Worm (Caenorhabditis elegans): ENCODE results near the gene C26B9.3.

DNA sequence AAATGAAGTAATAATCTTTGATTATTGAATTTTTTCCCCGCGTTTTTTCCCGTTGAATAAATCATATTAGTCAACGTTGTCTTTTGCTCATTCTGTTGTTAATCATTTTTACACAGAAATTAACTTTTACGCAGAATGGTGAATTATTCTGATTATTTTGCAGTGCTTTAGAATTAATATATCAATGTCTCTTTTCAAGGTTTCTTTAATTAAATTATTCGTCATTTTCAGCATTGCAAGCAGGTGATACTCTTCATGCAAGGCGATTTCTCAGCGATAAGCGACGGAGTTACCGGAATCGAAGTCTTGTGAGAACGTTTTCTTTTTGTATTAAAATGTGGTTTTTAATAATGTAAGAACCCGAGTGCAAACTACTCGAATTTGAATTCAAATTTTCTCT is 49.5 kb downstream of the C26B9.3 start:
- TF ChIP-seq nhr-28 (tag; optimal IDR thresholded peaks at IDR 0.05) = no peak
- no peak for TF ChIP-seq snpc-4 (tag; optimal IDR thresholded peaks at IDR 0.05)
- TF ChIP-seq pha-4 (tag; optimal IDR thresholded peaks at IDR 0.05) = no peak
- no peak for TF ChIP-seq nhr-237 (tag; optimal IDR thresholded peaks at IDR 0.05)
- TF ChIP-seq elt-1 (tag; optimal IDR thresholded peaks at IDR 0.05; ENCODE audit: borderline replicate concordance, insufficient read depth) = no peak
- no peak for TF ChIP-seq unc-62 (GFP tag; optimal IDR thresholded peaks at IDR 0.05)

All from whole organism, mixed stage, embryonic.